Worm (Caenorhabditis elegans): ENCODE measurements around the gene sra-28.

The sra-28 gene

DNA sequence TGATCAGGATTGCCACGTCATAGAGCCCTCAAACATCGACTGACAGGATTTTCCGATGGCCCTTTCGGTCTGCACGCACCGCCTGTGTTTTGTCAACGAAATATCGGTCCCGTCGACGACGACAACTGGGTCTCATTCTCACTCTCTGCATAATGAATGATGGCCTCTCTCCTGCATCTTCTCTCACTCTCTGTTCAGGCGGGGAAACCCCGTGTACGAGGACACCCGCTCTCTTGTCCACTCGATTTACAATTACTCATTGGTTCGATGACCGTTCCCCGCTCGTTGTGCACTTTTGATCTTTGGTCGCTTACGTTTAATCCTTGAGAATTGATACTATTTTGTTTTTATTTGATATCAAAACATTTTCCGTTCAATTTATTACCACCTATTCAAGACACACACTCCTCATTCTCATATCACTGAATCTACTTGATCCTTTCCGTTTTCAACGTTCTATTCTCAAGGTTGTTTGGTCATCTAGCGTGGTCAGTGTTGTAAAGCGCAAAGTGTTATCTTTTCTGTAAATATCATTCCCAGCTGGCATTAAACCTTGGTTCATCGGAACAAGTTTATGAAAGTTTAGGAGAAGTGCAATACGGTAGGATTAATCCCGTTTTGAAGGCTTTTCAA lies 50.8 kb downstream of the sra-28 start:
- TF ChIP-seq dao-5 (tag; optimal IDR thresholded peaks at IDR 0.05) = no peak
- no peak for TF ChIP-seq W03F9.2 (tag; optimal IDR thresholded peaks at IDR 0.05)

DNA sequence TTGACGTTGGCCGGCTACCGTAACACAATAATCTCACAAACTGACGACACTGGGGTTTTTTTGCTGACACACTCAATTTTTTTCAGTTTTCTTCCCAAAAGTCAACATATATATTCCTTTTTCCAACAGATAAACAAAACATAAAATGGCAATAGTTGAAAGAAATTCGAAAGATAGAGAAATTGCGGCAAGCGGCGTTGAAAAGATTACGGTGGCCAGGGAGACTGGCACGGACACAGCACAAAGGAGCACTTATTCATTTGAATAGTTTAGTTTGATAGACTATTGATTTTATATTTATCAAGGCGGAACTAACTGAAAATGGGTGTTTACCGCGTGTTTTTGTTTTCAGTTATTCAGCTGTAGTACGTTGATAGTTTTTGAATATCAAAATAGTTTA lies 52.3 kb downstream of the sra-28 start, which contains the start of gene toe-2:
Gene toe-2, minus strand, starts transcription at position 70 of the 400 bp plus-strand sequence.
- TF ChIP-seq him-1 (tag; optimal IDR thresholded peaks at IDR 0.05) (no peak), dao-5 (tag; optimal IDR thresholded peaks at IDR 0.05) (no peak), W03F9.2 (tag; optimal IDR thresholded peaks at IDR 0.05) (no peak)

All from whole organism, L4/young adult.